Fruit fly (Drosophila melanogaster) Kc167 (cell line): ENCODE measurements around the gene alphaTub85E.

Experiments
- Myc ChIP-seq: fragments of >200 bp; optimal IDR thresholded peaks from 2 replicates; lab custom pipeline; 2017; ENCODE audit warnings: missing external identifiers
- Sin3A ChIP-seq: fragments of >200 bp; optimal IDR thresholded peaks from 2 replicates; lab custom pipeline; 2018; ENCODE audit warnings: missing external identifiers
- h ChIP-seq: fragments of >200 bp; optimal IDR thresholded peaks from 3 replicates; lab custom pipeline; 2018; ENCODE audit warnings: missing external identifiers
- insv ChIP-seq: fragments of >200 bp; optimal IDR thresholded peaks from 3 replicates; lab custom pipeline; 2018; ENCODE audit warnings: missing external identifiers
- psq ChIP-seq: fragments of >200 bp; optimal IDR thresholded peaks from 2 replicates; lab custom pipeline; 2017; ENCODE audit warnings: missing external identifiers
- ttk ChIP-seq: sonication (Bioruptor generic); optimal IDR thresholded peaks from 2 replicates; lab custom pipeline; 2017; ENCODE audit warnings: missing external identifiers

The alphaTub85E gene

DNA sequence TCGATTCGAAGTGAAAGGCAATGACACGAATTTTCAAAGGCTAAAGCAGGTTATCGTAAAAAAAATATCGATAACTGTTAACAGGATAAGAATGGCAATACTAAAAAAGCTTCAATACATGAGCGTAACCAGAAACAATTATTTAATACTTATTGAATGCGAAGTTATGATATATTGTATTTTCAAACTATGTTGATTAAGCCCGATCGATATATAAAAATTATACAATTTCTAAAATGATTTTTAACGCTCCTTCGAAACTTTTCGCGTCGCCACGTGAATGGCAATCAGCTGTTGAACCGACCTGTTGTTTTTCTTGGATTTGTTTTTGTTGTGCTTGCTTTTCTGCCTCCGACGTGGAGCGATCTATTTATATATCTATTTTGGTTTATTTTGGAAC, 23.1 kb upstream of the alphaTub85E start, which contains the start of the genes Alg12 and Rpt3R:
Alg12 (plus strand) TSS at position 305 of the 400 bp plus-strand sequence.
Rpt3R (minus strand) TSS at position 324 of the 400 bp plus-strand sequence.
- TF ChIP-seq psq (lab: Kevin White, UChicago) (no peak), Sin3A (lab: Kevin White, UChicago) (no peak), ttk (no peak), h (lab: Kevin White, UChicago) (no peak), insv (no peak), Myc (lab: Kevin White, UChicago) (no peak)

DNA sequence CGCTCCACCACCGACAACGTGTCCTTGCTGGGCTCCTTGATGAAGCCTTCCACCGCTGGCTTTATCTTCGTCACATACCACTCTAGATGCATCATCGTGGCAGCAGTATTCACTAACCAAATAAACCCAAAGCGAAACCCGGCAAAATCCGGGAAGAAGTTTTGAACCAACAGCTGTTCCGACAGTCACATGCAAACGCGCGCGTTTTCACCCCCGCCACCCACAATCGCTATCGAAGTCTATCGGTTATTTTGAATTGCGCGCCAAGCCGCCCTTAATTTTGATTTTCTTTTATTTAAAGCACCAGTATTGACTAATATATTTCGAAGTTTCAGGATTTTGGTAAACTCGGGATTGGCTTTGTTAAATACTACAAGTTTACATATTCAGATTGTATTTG, 21.4 kb upstream of the alphaTub85E start, which contains the start of gene Tti1:
Tti1 (minus strand) TSS at position 200 of the 400 bp plus-strand sequence.
- TF ChIP-seq Sin3A (lab: Kevin White, UChicago): no peak
- no peak for TF ChIP-seq insv
- no peak for TF ChIP-seq psq (lab: Kevin White, UChicago)
- no peak for TF ChIP-seq ttk
- TF ChIP-seq Myc (lab: Kevin White, UChicago): no peak
- TF ChIP-seq h (lab: Kevin White, UChicago): no peak

DNA sequence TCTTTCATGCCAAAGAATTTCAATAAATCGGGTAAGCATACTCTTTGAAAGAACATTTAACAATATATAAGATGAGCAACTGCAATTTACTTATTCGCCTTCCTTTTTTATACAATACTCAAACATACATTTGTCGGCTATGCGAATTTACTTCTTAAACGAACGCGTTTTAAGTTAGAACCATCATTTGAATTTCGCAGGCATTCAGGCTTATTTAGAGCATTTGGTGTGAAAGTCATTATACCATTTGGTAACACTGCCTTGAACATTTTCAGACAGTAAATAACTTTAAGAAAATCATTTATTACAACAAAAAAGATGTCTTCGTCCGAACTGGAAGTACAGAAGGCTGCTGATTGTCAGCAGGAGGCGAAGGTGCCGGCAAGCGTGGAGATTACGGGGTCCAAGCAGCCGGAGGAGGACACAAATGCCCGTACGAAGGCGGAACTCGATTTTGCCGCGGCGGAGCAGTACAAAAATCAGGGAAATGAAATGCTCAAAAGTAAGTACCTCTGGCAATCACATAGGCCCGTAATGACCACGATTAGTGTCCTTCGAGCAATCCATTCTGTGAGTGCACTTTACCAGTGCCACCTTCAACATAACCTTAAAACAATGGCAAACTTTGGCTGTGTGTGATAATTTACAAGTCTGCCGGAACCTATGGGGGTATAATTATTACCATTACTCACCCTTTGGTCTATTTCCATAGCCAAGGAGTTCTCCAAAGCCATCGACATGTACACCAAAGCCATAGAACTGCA, 15.0 kb upstream of the alphaTub85E start:
- no peak for TF ChIP-seq h (lab: Kevin White, UChicago)

- no peak for TF ChIP-seq ttk
These were observed 14.6 kb upstream of the alphaTub85E start, which contains the start of gene PpD3 for dm6 chr3R:9747875-9747899. PpD3 (plus strand) TSS chr3R:9747875.

DNA sequence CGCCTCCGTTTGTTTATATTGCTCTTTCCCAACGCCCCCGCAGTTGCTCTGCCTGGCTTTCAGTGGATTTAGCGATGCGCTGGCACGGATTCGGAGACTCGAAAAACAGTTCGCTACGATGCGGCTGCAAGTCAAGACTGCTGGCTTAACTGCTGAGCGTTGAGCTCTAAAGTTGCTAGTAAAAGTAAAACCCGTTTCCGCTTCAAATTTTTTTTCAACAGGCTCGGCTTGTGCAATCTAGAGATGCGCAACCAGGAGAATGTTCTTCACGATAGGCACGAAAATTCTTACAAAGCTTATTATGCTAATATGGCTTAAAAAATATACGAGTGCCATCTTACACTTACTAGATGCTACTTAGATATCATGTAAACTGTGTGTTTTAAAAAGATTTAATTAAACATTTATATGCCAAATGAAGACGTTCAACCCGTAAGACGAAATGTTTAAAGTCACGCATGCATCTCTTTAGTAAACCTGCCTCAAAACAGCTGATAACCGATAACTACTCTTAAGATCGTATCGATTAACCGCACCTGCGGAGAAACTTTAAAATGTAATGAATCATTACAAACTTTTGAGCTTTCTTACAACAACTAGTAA, 14.3 kb upstream of the alphaTub85E start, which contains the start of gene CG12948:
CG12948 (minus strand) TSS at position 473 of the 603 bp plus-strand sequence.
- no peak for TF ChIP-seq insv
- no peak for TF ChIP-seq Sin3A (lab: Kevin White, UChicago)
- no peak for TF ChIP-seq ttk
- no peak for TF ChIP-seq Myc (lab: Kevin White, UChicago)
- no peak for TF ChIP-seq h (lab: Kevin White, UChicago)
- TF ChIP-seq psq (lab: Kevin White, UChicago): no peak

DNA sequence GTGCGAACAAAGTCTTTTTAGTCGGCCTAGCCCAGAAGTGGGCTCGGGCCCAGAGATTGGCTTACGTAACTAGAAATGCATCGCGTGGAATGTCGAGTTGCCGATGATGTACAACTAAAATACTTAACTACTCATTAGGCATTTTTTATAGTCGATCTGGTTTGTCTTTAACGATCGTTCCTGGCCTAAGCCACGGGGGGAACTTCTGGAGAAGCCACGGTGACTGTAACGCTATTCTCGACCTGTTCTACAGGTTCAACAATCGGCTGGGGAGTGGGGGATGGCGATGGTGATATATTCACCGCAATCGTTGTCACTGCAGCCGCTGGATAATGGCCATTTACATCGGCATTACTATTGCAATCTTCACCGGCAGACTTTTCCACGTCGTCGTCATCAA, 13.2 kb upstream of the alphaTub85E start, which contains the start of gene CG34409:
CG34409 (minus strand) TSS at position 101 of the 400 bp plus-strand sequence.
- TF ChIP-seq insv: no peak
- TF ChIP-seq ttk: no peak
- TF ChIP-seq h (lab: Kevin White, UChicago): no peak
- TF ChIP-seq Myc (lab: Kevin White, UChicago): no peak
- no peak for TF ChIP-seq Sin3A (lab: Kevin White, UChicago)
- no peak for TF ChIP-seq psq (lab: Kevin White, UChicago)

dm6 chr3R:9745442-9745841, 12.4 kb upstream of the alphaTub85E start:
- TF ChIP-seq Sin3A (lab: Kevin White, UChicago) (no peak), psq (lab: Kevin White, UChicago) (no peak), ttk (no peak), Myc (lab: Kevin White, UChicago) (no peak), h (lab: Kevin White, UChicago) (no peak), insv (no peak)

DNA sequence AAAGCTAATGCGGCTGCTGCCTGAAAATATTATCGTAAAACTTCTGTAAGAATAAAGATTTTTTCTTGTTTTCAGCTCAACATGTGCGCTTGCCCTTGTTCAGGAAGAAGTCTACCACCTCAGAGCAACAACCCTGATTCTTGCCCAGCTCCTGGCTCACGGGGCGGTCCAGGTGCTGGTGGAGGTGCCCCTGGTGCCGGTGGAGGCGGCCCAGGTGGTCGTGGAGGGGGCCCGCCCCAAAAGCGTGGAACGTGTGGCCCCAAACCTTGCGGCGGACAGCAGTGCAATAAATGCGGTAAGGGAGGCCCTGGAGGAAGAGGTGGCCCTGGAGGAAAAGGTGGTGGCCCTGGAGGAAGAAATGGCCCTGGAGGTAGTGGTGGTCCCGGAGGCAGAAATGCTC, 10.9 kb upstream of the alphaTub85E start:
- TF ChIP-seq Myc (lab: Kevin White, UChicago): no peak
- no peak for TF ChIP-seq insv
- no peak for TF ChIP-seq h (lab: Kevin White, UChicago)
- no peak for TF ChIP-seq psq (lab: Kevin White, UChicago)
- no peak for TF ChIP-seq Sin3A (lab: Kevin White, UChicago)
- no peak for TF ChIP-seq ttk

DNA sequence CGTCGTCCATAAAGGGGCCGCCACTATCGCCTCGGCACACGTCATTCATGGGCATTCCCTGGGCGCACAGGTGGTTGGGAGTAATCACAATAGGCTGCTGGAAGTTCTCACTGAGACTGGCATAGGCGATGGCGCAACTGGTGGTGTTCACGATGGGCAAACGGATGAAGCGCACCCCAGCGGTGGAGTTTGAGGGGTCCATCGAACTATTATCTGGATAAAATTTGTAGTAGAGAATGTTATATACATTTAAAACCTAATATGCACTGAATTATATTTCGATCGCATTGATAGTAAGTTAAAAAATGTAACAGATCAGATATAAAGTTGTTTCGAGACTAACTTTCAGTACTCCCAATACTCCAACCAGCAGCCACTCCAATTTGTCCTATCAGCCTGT, 10.2 kb upstream of the alphaTub85E start, which contains the start of gene CG31415:
CG31415 (plus strand) TSS at position 301 of the 400 bp plus-strand sequence.
- TF ChIP-seq Sin3A (lab: Kevin White, UChicago) (no peak), insv (no peak), psq (lab: Kevin White, UChicago) (no peak), Myc (lab: Kevin White, UChicago) (no peak), h (lab: Kevin White, UChicago) (no peak), ttk (no peak)

- TF ChIP-seq h (lab: Kevin White, UChicago) (no peak), Sin3A (lab: Kevin White, UChicago) (no peak), ttk (no peak), insv (no peak), Myc (lab: Kevin White, UChicago) (no peak), psq (lab: Kevin White, UChicago) (no peak)
These were observed 7.7 kb upstream of the alphaTub85E start, which contains the start of gene Pnn for dm6 chr3R:9740713-9741112. Pnn (plus strand) TSS chr3R:9740899.

- no peak for TF ChIP-seq psq (lab: Kevin White, UChicago)
- TF ChIP-seq Sin3A (lab: Kevin White, UChicago): no peak
- TF ChIP-seq ttk: no peak
- no peak for TF ChIP-seq insv
- TF ChIP-seq h (lab: Kevin White, UChicago): no peak
- no peak for TF ChIP-seq Myc (lab: Kevin White, UChicago)
These were observed 6.7 kb upstream of the alphaTub85E start, which contains the start of gene side-VII for dm6 chr3R:9739793-9740192. side-VII (minus strand) TSS chr3R:9739979.

- TF ChIP-seq ttk (no peak), Sin3A (lab: Kevin White, UChicago) (no peak), psq (lab: Kevin White, UChicago) (no peak)
These were observed 2.1 kb upstream of the alphaTub85E start for dm6 chr3R:9735151-9735550.

- TF ChIP-seq Myc (lab: Kevin White, UChicago): no peak
These were observed 2.3 kb downstream of the alphaTub85E start, which contains the start of gene FoxP for dm6 chr3R:9730784-9731183. FoxP (minus strand) TSS chr3R:9730872.
